Fruit fly (Drosophila melanogaster): ENCODE measurements around the gene Mcm6.
A peak's percentile ranks its signal among the peaks of the same experiment; 100 is the strongest.

Mcm6 gene

dm6 chrX:6677826-6678489, 3.8 kb downstream of the Mcm6 start, which contains the start of gene Fum1 (continued):
- TF ChIP-seq CG33213 (GFP tag; optimal IDR thresholded peaks at IDR 0.05) (no peak), BtbVII (GFP tag; optimal IDR thresholded peaks at IDR 0.05) (no peak), ci (GFP tag; IDR thresholded peaks at IDR 0.05) (no peak), B-H1 (GFP tag; IDR thresholded peaks at IDR 0.05) (no peak), Hey (tag; optimal IDR thresholded peaks at IDR 0.05) (no peak), CG9932 (GFP tag; IDR thresholded peaks at IDR 0.05) (peak; percentile 37; the same call in 1 of the 2 replicates), CG7786 (GFP tag; optimal IDR thresholded peaks at IDR 0.05) (peak; percentile 25), Hr78 (GFP tag; optimal IDR thresholded peaks at IDR 0.05) (no peak), toy (GFP tag; IDR thresholded peaks at IDR 0.05) (no peak), cwo (GFP tag; optimal IDR thresholded peaks at IDR 0.05) (no peak), CG14667 (GFP tag; IDR thresholded peaks at IDR 0.05) (no peak), al (GFP tag; IDR thresholded peaks at IDR 0.05) (no peak), CG9817 (tag; optimal IDR thresholded peaks at IDR 0.05) (no peak), CG18619 (GFP tag; optimal IDR thresholded peaks at IDR 0.05) (no peak), zen (tag; optimal IDR thresholded peaks at IDR 0.05) (no peak), Ssrp (tag; optimal IDR thresholded peaks at IDR 0.05) (no peak), CG17359 (tag; optimal IDR thresholded peaks at IDR 0.05) (no peak), klu (GFP tag; IDR thresholded peaks at IDR 0.05) (no peak), pfk (GFP tag; optimal IDR thresholded peaks at IDR 0.05) (no peak), crc (GFP tag; optimal IDR thresholded peaks at IDR 0.05) (no peak), crp (GFP tag; optimal IDR thresholded peaks at IDR 0.05) (peak; percentile 65 to 92), Dip3 (GFP tag; optimal IDR thresholded peaks at IDR 0.05) (no peak), ken (GFP tag; IDR thresholded peaks at IDR 0.05) (no peak), CG8388 (GFP tag; optimal IDR thresholded peaks at IDR 0.05) (no peak), CG43689 (GFP tag; IDR thresholded peaks at IDR 0.05) (no peak), bcd (GFP tag; optimal IDR thresholded peaks at IDR 0.05) (no peak), pan (optimal IDR thresholded peaks at IDR 0.05) (no peak), pan (GFP tag; optimal IDR thresholded peaks at IDR 0.05 in 1 of 2, IDR thresholded peaks at IDR 0.05 in 1 of 2) (no peak), CG10274 (GFP tag; optimal IDR thresholded peaks at IDR 0.05) (no peak), disco-r (GFP tag; optimal IDR thresholded peaks at IDR 0.05) (no peak), wek (GFP tag; optimal IDR thresholded peaks at IDR 0.05) (no peak), lbe (GFP tag; optimal IDR thresholded peaks at IDR 0.05) (no peak), CG8290 (GFP tag; optimal IDR thresholded peaks at IDR 0.05) (peak; percentile 36), CG8290 (tag; optimal IDR thresholded peaks at IDR 0.05) (no peak), CG2889 (GFP tag; IDR thresholded peaks at IDR 0.05) (no peak), nmo (GFP tag; optimal IDR thresholded peaks at IDR 0.05) (peak; percentile 49), chn (GFP tag; optimal IDR thresholded peaks at IDR 0.05) (no peak), sima (GFP tag; optimal IDR thresholded peaks at IDR 0.05) (no peak), CG7271 (tag; optimal IDR thresholded peaks at IDR 0.05) (no peak), caup (GFP tag; optimal IDR thresholded peaks at IDR 0.05; ENCODE audit: severe bottlenecking) (no peak), HHEX (GFP tag; optimal IDR thresholded peaks at IDR 0.05) (no peak), hb (GFP tag; IDR thresholded peaks at IDR 0.05; ENCODE audit: partially characterized antibody) (peak; percentile 78; the same call in 2 of the 3 replicates), CG13894 (tag; optimal IDR thresholded peaks at IDR 0.05) (peak; percentile 40), btn (GFP tag; optimal IDR thresholded peaks at IDR 0.05) (no peak), Meics (GFP tag; optimal IDR thresholded peaks at IDR 0.05) (no peak), CG34224 (GFP tag; IDR thresholded peaks at IDR 0.05; ENCODE audit: partially characterized antibody) (peak; percentile 87), CG16815 (GFP tag; optimal IDR thresholded peaks at IDR 0.05) (no peak), CG8089 (GFP tag; optimal IDR thresholded peaks at IDR 0.05) (no peak), ara (GFP tag; IDR thresholded peaks at IDR 0.05) (no peak), CG2712 (tag; optimal IDR thresholded peaks at IDR 0.05) (peak; percentile 43)
